Worm (Caenorhabditis elegans) whole organism, midembryonic: ENCODE data around the gene cnc-4.

Experiments
- T22C8.4 ChIP-seq: fragments of 200-800 bp; sonication (Bioruptor generic); IDR thresholded peaks from 2 replicates; pipeline ENCODE4 v1.3.6; 2022; ENCODE audit warnings: missing genetic modification characterization, missing compliant biosample characterization
- cog-1 ChIP-seq: sonication (generic microtip); optimal IDR thresholded peaks from 2 replicates; lab custom pipeline; 2016; ENCODE audit warnings: missing genetic modification characterization, missing compliant biosample characterization
- flt-1 ChIP-seq: fragments of 200-800 bp; sonication (Bioruptor generic); IDR thresholded peaks from 2 replicates; pipeline ENCODE4 v1.3.6; 2022; ENCODE audit warnings: missing genetic modification characterization, missing compliant biosample characterization
- klf-2 ChIP-seq: fragments of 200-800 bp; sonication (Bioruptor generic); conservative IDR thresholded peaks from 2 replicates; pipeline ENCODE4 v1.3.6; 2022; ENCODE audit warnings: missing genetic modification reagents, missing genetic modification characterization, missing compliant biosample characterization
- med-1 ChIP-seq: sonication (generic microtip); optimal IDR thresholded peaks from 2 replicates; lab custom pipeline; 2017; ENCODE audit warnings: missing genetic modification characterization, mild to moderate bottlenecking, missing compliant biosample characterization, antibody characterized with exemption, missing genetic modification reagents; ENCODE audit not compliant: insufficient read depth
- ref-1 ChIP-seq: fragments of 200-800 bp; sonication (Bioruptor generic); conservative IDR thresholded peaks from 2 replicates; pipeline ENCODE4 v1.3.6; 2022; ENCODE audit warnings: missing genetic modification reagents, missing genetic modification characterization, missing compliant biosample characterization
- tab-1 ChIP-seq: fragments of 200-800 bp; sonication (Bioruptor generic); IDR thresholded peaks from 2 replicates; pipeline ENCODE4 v1.3.6; 2022; ENCODE audit warnings: missing genetic modification characterization, missing compliant biosample characterization
- ztf-23 ChIP-seq: fragments of 200-800 bp; sonication (Bioruptor generic); IDR thresholded peaks from 2 replicates; pipeline ENCODE4 v1.3.6; 2022; ENCODE audit warnings: missing genetic modification reagents, missing genetic modification characterization, missing compliant biosample characterization
- ztf-29 ChIP-seq: fragments of 200-800 bp; sonication (Bioruptor generic); IDR thresholded peaks from 2 replicates; pipeline ENCODE4 v1.3.6; 2022; ENCODE audit warnings: missing genetic modification reagents, missing genetic modification characterization, missing compliant biosample characterization

cnc-4 gene

ce11 chrV:1447079-1447478 lies at the start of gene cnc-4:
Gene cnc-4, plus strand, starts transcription at chrV:1447195.
- TF ChIP-seq med-1 (no peak), ztf-23 (GFP tag; lab: Robert Waterston, UW) (no peak), T22C8.4 (GFP tag; lab: Robert Waterston, UW) (no peak), ref-1 (GFP tag; lab: Robert Waterston, UW) (no peak), tab-1 (GFP tag; lab: Robert Waterston, UW) (no peak), ztf-29 (GFP tag; lab: Robert Waterston, UW) (no peak)

- TF ChIP-seq ref-1 (GFP tag; lab: Robert Waterston, UW) (no peak), med-1 (no peak), ztf-23 (GFP tag; lab: Robert Waterston, UW) (no peak), flt-1 (GFP tag; lab: Robert Waterston, UW) (no peak), ztf-29 (GFP tag; lab: Robert Waterston, UW) (no peak), T22C8.4 (GFP tag; lab: Robert Waterston, UW) (no peak), tab-1 (GFP tag; lab: Robert Waterston, UW) (no peak), cog-1 (tag; lab: Kevin White, UChicago) (no peak), klf-2 (GFP tag; lab: Robert Waterston, UW) (no peak)
Measured at ce11 chrV:1408116-1408515, 38.9 kb upstream of the cnc-4 start.

ce11 chrV:1410727-1411126 lies 36.3 kb upstream of the cnc-4 start:
- no peak for TF ChIP-seq flt-1 (GFP tag; lab: Robert Waterston, UW)
- no peak for TF ChIP-seq ref-1 (GFP tag; lab: Robert Waterston, UW)
- no peak for TF ChIP-seq T22C8.4 (GFP tag; lab: Robert Waterston, UW)
- no peak for TF ChIP-seq ztf-29 (GFP tag; lab: Robert Waterston, UW)
- TF ChIP-seq med-1, result no peak
- no peak for TF ChIP-seq ztf-23 (GFP tag; lab: Robert Waterston, UW)
- TF ChIP-seq tab-1 (GFP tag; lab: Robert Waterston, UW), result no peak
- no peak for TF ChIP-seq cog-1 (tag; lab: Kevin White, UChicago)
- TF ChIP-seq klf-2 (GFP tag; lab: Robert Waterston, UW), result no peak

- TF ChIP-seq ref-1 (GFP tag; lab: Robert Waterston, UW) (no peak), T22C8.4 (GFP tag; lab: Robert Waterston, UW) (no peak), med-1 (no peak), flt-1 (GFP tag; lab: Robert Waterston, UW) (no peak), ztf-23 (GFP tag; lab: Robert Waterston, UW) (no peak), cog-1 (tag; lab: Kevin White, UChicago) (no peak), tab-1 (GFP tag; lab: Robert Waterston, UW) (no peak), klf-2 (GFP tag; lab: Robert Waterston, UW) (no peak)
Measured at ce11 chrV:1411459-1411858, 35.5 kb upstream of the cnc-4 start, which contains the start of gene snt-5. Gene snt-5, minus strand, starts transcription at chrV:1411559.

ce11 chrV:1414615-1415433 lies 32.2 kb upstream of the cnc-4 start:
- TF ChIP-seq ztf-23 (GFP tag; lab: Robert Waterston, UW), result no peak
- TF ChIP-seq cog-1 (tag; lab: Kevin White, UChicago), result no peak
- TF ChIP-seq ref-1 (GFP tag; lab: Robert Waterston, UW), result no peak
- no peak for TF ChIP-seq T22C8.4 (GFP tag; lab: Robert Waterston, UW)
- TF ChIP-seq flt-1 (GFP tag; lab: Robert Waterston, UW), result no peak
- TF ChIP-seq med-1, result no peak
- no peak for TF ChIP-seq ztf-29 (GFP tag; lab: Robert Waterston, UW)
- no peak for TF ChIP-seq tab-1 (GFP tag; lab: Robert Waterston, UW)
- no peak for TF ChIP-seq klf-2 (GFP tag; lab: Robert Waterston, UW)

ce11 chrV:1416154-1416553 lies 30.8 kb upstream of the cnc-4 start:
- TF ChIP-seq flt-1 (GFP tag; lab: Robert Waterston, UW), result no peak
- no peak for TF ChIP-seq ref-1 (GFP tag; lab: Robert Waterston, UW)
- TF ChIP-seq cog-1 (tag; lab: Kevin White, UChicago), result no peak
- no peak for TF ChIP-seq med-1
- TF ChIP-seq klf-2 (GFP tag; lab: Robert Waterston, UW), result no peak
- no peak for TF ChIP-seq T22C8.4 (GFP tag; lab: Robert Waterston, UW)
- no peak for TF ChIP-seq tab-1 (GFP tag; lab: Robert Waterston, UW)
- no peak; the same call in 1 of the 2 replicates for TF ChIP-seq ztf-29 (GFP tag; lab: Robert Waterston, UW)
- no peak for TF ChIP-seq ztf-23 (GFP tag; lab: Robert Waterston, UW)

ce11 chrV:1422269-1422668 lies 24.7 kb upstream of the cnc-4 start:
- TF ChIP-seq cog-1 (tag; lab: Kevin White, UChicago) (no peak), med-1 (no peak), T22C8.4 (GFP tag; lab: Robert Waterston, UW) (no peak), flt-1 (GFP tag; lab: Robert Waterston, UW) (no peak), ztf-29 (GFP tag; lab: Robert Waterston, UW) (no peak), tab-1 (GFP tag; lab: Robert Waterston, UW) (no peak), klf-2 (GFP tag; lab: Robert Waterston, UW) (no peak), ztf-23 (GFP tag; lab: Robert Waterston, UW) (no peak), ref-1 (GFP tag; lab: Robert Waterston, UW) (no peak)

ce11 chrV:1423338-1423737 lies 23.7 kb upstream of the cnc-4 start:
- TF ChIP-seq med-1 (no peak), ztf-23 (GFP tag; lab: Robert Waterston, UW) (no peak), flt-1 (GFP tag; lab: Robert Waterston, UW) (no peak), ztf-29 (GFP tag; lab: Robert Waterston, UW) (peak; percentile 65; the same call in 1 of the 2 replicates), ref-1 (GFP tag; lab: Robert Waterston, UW) (no peak), klf-2 (GFP tag; lab: Robert Waterston, UW) (no peak), cog-1 (tag; lab: Kevin White, UChicago) (no peak)

- TF ChIP-seq ztf-23 (GFP tag; lab: Robert Waterston, UW) (no peak), flt-1 (GFP tag; lab: Robert Waterston, UW) (no peak), cog-1 (tag; lab: Kevin White, UChicago) (no peak), tab-1 (GFP tag; lab: Robert Waterston, UW) (no peak)
Measured at ce11 chrV:1425595-1425994, 21.4 kb upstream of the cnc-4 start, which contains the start of gene R12A1.3. Gene R12A1.3, minus strand, starts transcription at chrV:1425794.
